Fruit fly (Drosophila melanogaster) whole organism, embryonic: Measurements from ENCODE around the gene CG2712.

ENCODE experiments used
- ATbp ChIP-seq: fragments of 200-800 bp; sonication (Bioruptor generic); optimal IDR thresholded peaks from 2 replicates; lab custom pipeline; 2017; ENCODE audit warnings: missing biosample characterization, mild to moderate bottlenecking, missing genetic modification characterization, missing genetic modification reagents
- Asciz ChIP-seq: fragments of 200-800 bp; sonication (Bioruptor generic); optimal IDR thresholded peaks from 2 replicates; lab custom pipeline; 2017; ENCODE audit warnings: missing biosample characterization, mild to moderate bottlenecking, missing genetic modification characterization, missing genetic modification reagents
- CG10209 ChIP-seq: fragments of 200-800 bp; sonication (Bioruptor generic); optimal IDR thresholded peaks from 3 replicates; lab custom pipeline; 2017; ENCODE audit warnings: missing biosample characterization, mild to moderate bottlenecking, missing genetic modification characterization, missing genetic modification reagents
- CG10366 ChIP-seq: fragments of 200-800 bp; sonication (Bioruptor generic); IDR thresholded peaks from 2 replicates; pipeline ENCODE4 v1.3.6; 2022; ENCODE audit warnings: missing biosample characterization, missing genetic modification characterization
- CG1233 ChIP-seq: fragments of 200-800 bp; sonication (Bioruptor generic); optimal IDR thresholded peaks from 4 replicates; lab custom pipeline; 2018; ENCODE audit warnings: missing biosample characterization, mild to moderate bottlenecking, missing genetic modification characterization
- CG13424 ChIP-seq: fragments of 200-800 bp; sonication (Bioruptor generic); optimal IDR thresholded peaks from 2 replicates; lab custom pipeline; 2019; ENCODE audit warnings: missing biosample characterization, mild to moderate bottlenecking, missing genetic modification characterization, moderate library complexity
- CG14667 ChIP-seq: fragments of 200-800 bp; sonication (Bioruptor generic); IDR thresholded peaks from 2 replicates; pipeline ENCODE4 v1.3.6; 2022; ENCODE audit warnings: missing biosample characterization, missing genetic modification characterization
- CG14710 ChIP-seq: fragments of 200-800 bp; sonication (Bioruptor generic); optimal IDR thresholded peaks from 3 replicates; lab custom pipeline; 2019; ENCODE audit warnings: missing biosample characterization, mild to moderate bottlenecking, missing genetic modification characterization, moderate library complexity
- CG15514 ChIP-seq: fragments of 200-800 bp; sonication (Bioruptor generic); optimal IDR thresholded peaks from 3 replicates; lab custom pipeline; 2017; ENCODE audit warnings: missing biosample characterization, missing genetic modification characterization, mild to moderate bottlenecking, moderate library complexity, missing genetic modification reagents
- CG1647 ChIP-seq: fragments of 200-800 bp; sonication (Bioruptor generic); optimal IDR thresholded peaks from 3 replicates; lab custom pipeline; 2016; ENCODE audit warnings: missing biosample characterization, missing genetic modification characterization
- CG17385 ChIP-seq: fragments of 200-800 bp; sonication (Bioruptor generic); optimal IDR thresholded peaks from 3 replicates; lab custom pipeline; 2018; ENCODE audit warnings: missing biosample characterization, mild to moderate bottlenecking, missing genetic modification characterization
- CG17568 ChIP-seq: fragments of 200-800 bp; sonication (Bioruptor generic); optimal IDR thresholded peaks from 2 replicates; lab custom pipeline; 2018; ENCODE audit warnings: missing biosample characterization, mild to moderate bottlenecking, missing genetic modification characterization, moderate library complexity
- CG2120 ChIP-seq: fragments of 200-800 bp; sonication (Bioruptor generic); optimal IDR thresholded peaks from 3 replicates; lab custom pipeline; 2016; ENCODE audit warnings: missing biosample characterization, missing genetic modification characterization
- CG2199 ChIP-seq: fragments of 200-800 bp; sonication (Bioruptor generic); IDR thresholded peaks from 3 replicates; pipeline ENCODE4 v1.3.6; 2022; ENCODE audit warnings: missing biosample characterization, missing genetic modification characterization
- CG32767 ChIP-seq: fragments of 200-800 bp; sonication (Bioruptor generic); IDR thresholded peaks from 2 replicates; pipeline ENCODE4 v1.3.6; 2022; ENCODE audit warnings: missing biosample characterization, missing genetic modification characterization
- CG3995 ChIP-seq: fragments of 200-800 bp; sonication (Bioruptor generic); optimal IDR thresholded peaks from 3 replicates; lab custom pipeline; 2016; ENCODE audit warnings: missing biosample characterization, missing genetic modification characterization
- CG6254 ChIP-seq: fragments of 200-800 bp; sonication (Bioruptor generic); optimal IDR thresholded peaks from 3 replicates; lab custom pipeline; 2017; ENCODE audit warnings: mild to moderate bottlenecking, missing biosample characterization, missing genetic modification reagents, missing genetic modification characterization
- CG6854 ChIP-seq: fragments of 200-800 bp; sonication (Bioruptor generic); optimal IDR thresholded peaks from 3 replicates; lab custom pipeline; 2017; ENCODE audit warnings: missing biosample characterization, mild to moderate bottlenecking, missing genetic modification characterization
- CG7357 ChIP-seq: fragments of 200-800 bp; sonication (Bioruptor generic); IDR thresholded peaks from 3 replicates; pipeline ENCODE4 v1.3.6; 2022; ENCODE audit warnings: missing biosample characterization, missing genetic modification characterization
- CG9437 ChIP-seq: fragments of 200-800 bp; sonication (Bioruptor generic); optimal IDR thresholded peaks from 2 replicates; lab custom pipeline; 2018; ENCODE audit warnings: missing biosample characterization, mild to moderate bottlenecking, missing genetic modification characterization
- CkIIα-i1 ChIP-seq: fragments of 200-800 bp; sonication (Bioruptor generic); IDR thresholded peaks from 2 replicates; pipeline ENCODE4 v1.3.6; 2022; ENCODE audit warnings: missing biosample characterization, missing genetic modification characterization
- CoRest ChIP-seq: fragments of 200-800 bp; sonication (Bioruptor generic); optimal IDR thresholded peaks from 3 replicates; lab custom pipeline; 2018; ENCODE audit warnings: missing biosample characterization, mild to moderate bottlenecking, missing genetic modification characterization, moderate library complexity
- Dbx ChIP-seq: fragments of 200-800 bp; sonication (Bioruptor generic); IDR thresholded peaks from 3 replicates; pipeline ENCODE4 v1.3.6; 2022; ENCODE audit warnings: missing biosample characterization, missing genetic modification characterization
- HLH4C ChIP-seq: fragments of 200-800 bp; sonication (Bioruptor generic); IDR thresholded peaks from 3 replicates; pipeline ENCODE4 v1.3.6; 2022; ENCODE audit warnings: missing biosample characterization, missing genetic modification characterization; ENCODE audit not compliant: partially characterized antibody
- Hmx ChIP-seq: fragments of 200-800 bp; sonication (Bioruptor generic); optimal IDR thresholded peaks from 2 replicates; lab custom pipeline; 2016; ENCODE audit warnings: missing biosample characterization, missing genetic modification characterization
- Hr3 ChIP-seq: fragments of 200-800 bp; sonication (Bioruptor generic); optimal IDR thresholded peaks from 3 replicates; lab custom pipeline; 2016; ENCODE audit warnings: missing biosample characterization, missing genetic modification characterization
- MBD-R2 ChIP-seq: fragments of 200-800 bp; sonication (Bioruptor generic); IDR thresholded peaks from 2 replicates; pipeline ENCODE4 v1.3.6; 2022; ENCODE audit warnings: missing biosample characterization, missing genetic modification characterization
- Myb ChIP-seq: fragments of 200-800 bp; sonication (Bioruptor generic); optimal IDR thresholded peaks from 2 replicates; lab custom pipeline; 2016; ENCODE audit warnings: missing biosample characterization, missing genetic modification characterization
- Neu2 ChIP-seq: fragments of 200-800 bp; sonication (Bioruptor generic); optimal IDR thresholded peaks from 3 replicates; lab custom pipeline; 2016; ENCODE audit warnings: missing biosample characterization, missing genetic modification characterization, borderline replicate concordance
- Scr ChIP-seq: fragments of 200-800 bp; sonication (Bioruptor generic); IDR thresholded peaks from 2 replicates; pipeline ENCODE4 v1.3.6; 2022; ENCODE audit warnings: missing biosample characterization, missing genetic modification characterization; ENCODE audit not compliant: partially characterized antibody
- ap ChIP-seq: fragments of 200-800 bp; sonication (Bioruptor generic); IDR thresholded peaks from 2 replicates; pipeline ENCODE4 v1.3.6; 2022; ENCODE audit warnings: missing biosample characterization, missing genetic modification characterization
- dmrt11E ChIP-seq: fragments of 200-800 bp; sonication (Bioruptor generic); optimal IDR thresholded peaks from 3 replicates; lab custom pipeline; 2018; ENCODE audit warnings: missing biosample characterization, mild to moderate bottlenecking, missing genetic modification characterization, moderate library complexity
- dysf ChIP-seq: fragments of 200-800 bp; sonication (Bioruptor generic); IDR thresholded peaks from 3 replicates; pipeline ENCODE4 v1.3.6; 2022; ENCODE audit warnings: missing biosample characterization, missing genetic modification characterization
- fd64A ChIP-seq: fragments of 200-800 bp; sonication (Bioruptor generic); optimal IDR thresholded peaks from 3 replicates; lab custom pipeline; 2018; ENCODE audit warnings: missing biosample characterization, mild to moderate bottlenecking, missing genetic modification characterization
- hbn ChIP-seq: fragments of 200-800 bp; sonication (Bioruptor generic); IDR thresholded peaks from 2 replicates; pipeline ENCODE4 v1.3.6; 2022; ENCODE audit warnings: missing biosample characterization, missing genetic modification characterization; ENCODE audit not compliant: partially characterized antibody
- knrl ChIP-seq: fragments of 200-800 bp; sonication (Bioruptor generic); IDR thresholded peaks from 3 replicates; pipeline ENCODE4 v1.3.6; 2022; ENCODE audit warnings: missing biosample characterization, missing genetic modification characterization; ENCODE audit not compliant: partially characterized antibody
- lab ChIP-seq: fragments of 200-800 bp; sonication (Bioruptor generic); optimal IDR thresholded peaks from 3 replicates; lab custom pipeline; 2017; ENCODE audit warnings: missing biosample characterization, missing genetic modification characterization, mild to moderate bottlenecking, moderate library complexity, missing genetic modification reagents
- lilli ChIP-seq: fragments of 200-800 bp; sonication (Bioruptor generic); optimal IDR thresholded peaks from 3 replicates; lab custom pipeline; 2016; ENCODE audit warnings: missing biosample characterization, missing genetic modification characterization
- mirr ChIP-seq: fragments of 200-800 bp; sonication (Bioruptor generic); optimal IDR thresholded peaks from 3 replicates; lab custom pipeline; 2018; ENCODE audit warnings: missing biosample characterization, mild to moderate bottlenecking, missing genetic modification characterization
- p53 ChIP-seq: fragments of 200-800 bp; sonication (Bioruptor generic); optimal IDR thresholded peaks from 2 replicates; lab custom pipeline; 2016; ENCODE audit warnings: missing biosample characterization, missing genetic modification characterization
- pan ChIP-seq, 4 experiments: fragments of >200 bp in 3 of 4; fragments of 200-800 bp in 1 of 4; sonication (Bioruptor generic) in 1 of 4; optimal IDR thresholded peaks in 3 of 4; IDR thresholded peaks in 1 of 4; 2 replicates each; pipeline versions ENCODE4 v1.3.6 to Lab custom; 2017 to 2022; ENCODE audit warnings: missing biosample characterization in 2 of 4, missing genetic modification characterization in 2 of 4, mixed read lengths in 1 of 4
- pho ChIP-seq: fragments of 200-800 bp; sonication (Bioruptor generic); optimal IDR thresholded peaks from 2 replicates; lab custom pipeline; 2016; ENCODE audit warnings: missing biosample characterization, missing genetic modification characterization
- pum ChIP-seq: fragments of 200-800 bp; sonication (Bioruptor generic); optimal IDR thresholded peaks from 2 replicates; lab custom pipeline; 2016; ENCODE audit warnings: missing biosample characterization, missing genetic modification characterization
- pzg ChIP-seq: fragments of 200-800 bp; sonication (Bioruptor generic); optimal IDR thresholded peaks from 3 replicates; lab custom pipeline; 2018; ENCODE audit warnings: missing biosample characterization, mild to moderate bottlenecking, missing genetic modification characterization, moderate library complexity
- ro ChIP-seq: fragments of 200-800 bp; sonication (Bioruptor generic); IDR thresholded peaks from 2 replicates; pipeline ENCODE4 v1.3.6; 2022; ENCODE audit warnings: missing biosample characterization, missing genetic modification characterization
- row ChIP-seq: fragments of 200-800 bp; sonication (Bioruptor generic); IDR thresholded peaks from 3 replicates; pipeline ENCODE4 v1.3.6; 2022; ENCODE audit warnings: missing biosample characterization, missing genetic modification characterization
- tin ChIP-seq: fragments of 200-800 bp; sonication (Bioruptor generic); optimal IDR thresholded peaks from 3 replicates; lab custom pipeline; 2016; ENCODE audit warnings: missing biosample characterization, missing genetic modification characterization
- unc-4 ChIP-seq: fragments of 200-800 bp; sonication (Bioruptor generic); IDR thresholded peaks from 2 replicates; pipeline ENCODE4 v1.3.6; 2022; ENCODE audit warnings: missing biosample characterization, missing genetic modification characterization; ENCODE audit not compliant: partially characterized antibody
- vnd ChIP-seq: fragments of 200-800 bp; sonication (Bioruptor generic); IDR thresholded peaks from 3 replicates; pipeline ENCODE4 v1.3.6; 2022; ENCODE audit warnings: missing biosample characterization, missing genetic modification characterization; ENCODE audit not compliant: partially characterized antibody
- zfh2 ChIP-seq: fragments of 200-800 bp; sonication (Bioruptor generic); optimal IDR thresholded peaks from 2 replicates; lab custom pipeline; 2016; ENCODE audit warnings: missing biosample characterization, missing genetic modification characterization

The CG2712 gene

DNA sequence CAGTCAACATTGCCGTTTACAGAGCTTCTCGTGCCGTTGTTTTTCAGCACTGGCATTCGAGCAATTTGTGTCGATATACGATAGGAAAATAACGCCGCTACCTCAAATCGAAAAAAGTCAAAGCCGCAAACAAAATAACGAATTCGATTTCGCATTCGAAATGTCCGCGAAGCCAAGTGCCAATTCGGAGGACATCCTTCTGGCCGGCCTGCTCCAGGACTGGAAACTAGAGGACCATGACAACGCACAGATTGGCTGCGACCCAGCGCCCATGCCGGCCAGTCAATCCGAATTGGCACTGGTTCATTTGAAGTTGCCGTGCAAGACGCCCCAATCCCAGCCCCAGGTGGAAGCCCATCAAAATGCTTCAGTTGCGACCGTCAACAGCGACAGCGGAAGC lies 17.5 kb upstream of the CG2712 start (continued):
- no peak for TF ChIP-seq CG10209 (GFP tag; lab: Kevin White, UChicago)
- TF ChIP-seq CG17385 (GFP tag; lab: Kevin White, UChicago): no peak
- no peak for TF ChIP-seq CG14710 (tag; lab: Kevin White, UChicago)
- TF ChIP-seq CG2120 (GFP tag; lab: Kevin White, UChicago): peak; percentile 18
- TF ChIP-seq CG6254 (GFP tag; lab: Kevin White, UChicago): no peak
- no peak for TF ChIP-seq pum (GFP tag; lab: Kevin White, UChicago)
- TF ChIP-seq p53 (GFP tag; lab: Kevin White, UChicago): no peak
- TF ChIP-seq CG9437 (GFP tag; lab: Kevin White, UChicago): no peak
- peak; percentile 98 for TF ChIP-seq CG15514 (GFP tag; lab: Kevin White, UChicago)
- TF ChIP-seq lilli (GFP tag; lab: Kevin White, UChicago): peak; percentile 14
- no peak for TF ChIP-seq Hr3 (GFP tag; lab: Kevin White, UChicago)
- no peak for TF ChIP-seq ap
- no peak for TF ChIP-seq CG6854
- TF ChIP-seq mirr (GFP tag; lab: Kevin White, UChicago): no peak
- 0 out of 2 replicates have a peak, but pooled peaks have one; percentile 20 for TF ChIP-seq hbn (GFP tag; lab: Robert Waterston, UW)
- no peak for TF ChIP-seq CG14667 (GFP tag; lab: Robert Waterston, UW)
- peak; percentile 50 for TF ChIP-seq pzg (GFP tag; lab: Kevin White, UChicago)
- peak; percentile 52; the same call in 2 of the 3 replicates for TF ChIP-seq row (GFP tag; lab: Robert Waterston, UW)
- no peak for TF ChIP-seq ro (GFP tag; lab: Robert Waterston, UW)
- peak; percentile 60 for TF ChIP-seq Myb (GFP tag; lab: Kevin White, UChicago)
- TF ChIP-seq ATbp (GFP tag; lab: Kevin White, UChicago): no peak
- no peak for TF ChIP-seq CG32767 (GFP tag; lab: Robert Waterston, UW)
- peak; percentile 64 for TF ChIP-seq knrl (GFP tag; lab: Robert Waterston, UW)
- TF ChIP-seq CG2199 (GFP tag; lab: Robert Waterston, UW): no peak
- peak; percentile 85 for TF ChIP-seq CG3995 (GFP tag; lab: Kevin White, UChicago)
- no peak for TF ChIP-seq dmrt11E (tag; lab: Kevin White, UChicago)
- no peak for TF ChIP-seq Asciz (GFP tag; lab: Kevin White, UChicago)
- no peak for TF ChIP-seq CoRest (tag; lab: Kevin White, UChicago)
- peak; percentile 56 for TF ChIP-seq HLH4C (GFP tag; lab: Robert Waterston, UW)
- TF ChIP-seq CG17568 (GFP tag; lab: Kevin White, UChicago): no peak
- peak; percentile 54 for TF ChIP-seq MBD-R2
- 0 out of 3 replicates have a peak, but pooled peaks have one; percentile 45 for TF ChIP-seq dysf (GFP tag; lab: Robert Waterston, UW)
- no peak for TF ChIP-seq lab
- peak; percentile 42 for TF ChIP-seq CG13424
- TF ChIP-seq pan (optimal IDR thresholded peaks at IDR 0.05; lab: Kevin White, UChicago): no peak
- TF ChIP-seq pan (GFP tag; optimal IDR thresholded peaks at IDR 0.05 in 1 of 2, IDR thresholded peaks at IDR 0.05 in 1 of 2): no peak
- no peak for TF ChIP-seq Neu2 (GFP tag; lab: Kevin White, UChicago)
- no peak for TF ChIP-seq CG1647 (GFP tag; lab: Kevin White, UChicago)
- no peak for TF ChIP-seq CG1233
- no peak for TF ChIP-seq Dbx
- no peak for TF ChIP-seq Hmx (GFP tag; lab: Kevin White, UChicago)
- TF ChIP-seq CkIIα-i1: no peak
- peak; percentile 43; the same call in 1 of the 2 replicates for TF ChIP-seq unc-4 (GFP tag; lab: Robert Waterston, UW)
- TF ChIP-seq fd64A (GFP tag; lab: Kevin White, UChicago): no peak
- TF ChIP-seq CG7357 (GFP tag; lab: Robert Waterston, UW): no peak
- no peak for TF ChIP-seq tin (GFP tag; lab: Kevin White, UChicago)
- peak; percentile 44; the same call in 1 of the 2 replicates for TF ChIP-seq Scr (GFP tag; lab: Robert Waterston, UW)
- no peak for TF ChIP-seq pho (GFP tag; lab: Kevin White, UChicago)
- TF ChIP-seq zfh2 (GFP tag; lab: Kevin White, UChicago): peak; percentile 30
- 0 out of 3 replicates have a peak, but pooled peaks have one; percentile 11 for TF ChIP-seq vnd (GFP tag; lab: Robert Waterston, UW)
- no peak for TF ChIP-seq CG10366 (GFP tag; lab: Robert Waterston, UW)
